Fruit fly (Drosophila melanogaster): ENCODE results near the gene CG34258.

DNA sequence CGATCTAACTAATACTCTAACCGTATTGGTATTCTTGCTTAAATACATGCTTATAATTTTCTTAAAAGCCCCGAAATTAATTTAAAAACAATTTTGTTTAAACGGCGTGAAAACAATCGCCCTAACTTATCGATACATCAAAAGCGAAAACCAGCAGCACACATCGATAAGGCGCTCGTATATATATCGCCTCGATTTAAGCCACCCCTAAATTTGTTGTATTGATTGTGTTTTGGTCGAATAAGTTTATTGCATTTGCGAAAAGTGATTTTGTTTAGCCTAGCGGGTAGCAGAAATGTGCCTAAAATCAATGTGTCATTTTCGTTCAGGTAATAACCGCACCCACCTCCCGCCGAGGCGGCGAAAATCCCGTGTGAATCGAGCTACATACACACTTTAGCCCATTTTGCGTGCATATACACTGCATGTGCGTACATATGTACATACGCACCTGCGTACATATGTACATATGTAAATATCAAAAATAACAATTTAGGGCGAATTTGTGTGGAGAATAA is 40.0 kb upstream of the CG34258 start, which contains the start of the genes CG7646 and Nca:
- TF ChIP-seq Myc (optimal IDR thresholded peaks at IDR 0.05) = no peak
- TF ChIP-seq ttk (optimal IDR thresholded peaks at IDR 0.05) = no peak
